Fruit fly (Drosophila melanogaster): ENCODE data around the gene Mzt1.

- TF ChIP-seq Myc (optimal IDR thresholded peaks at IDR 0.05) (no peak), ttk (optimal IDR thresholded peaks at IDR 0.05) (no peak), psq (optimal IDR thresholded peaks at IDR 0.05) (no peak), h (optimal IDR thresholded peaks at IDR 0.05) (no peak), Sin3A (optimal IDR thresholded peaks at IDR 0.05) (no peak)
Measured at dm6 chr3L:2436754-2437335, 47.8 kb downstream of the Mzt1 start.

Measured in Kc167 (cell line).